Worm (Caenorhabditis elegans) whole organism, L3 larva: ENCODE measurements around the gene K05G3.1.
A peak's percentile ranks its signal among the peaks of the same experiment; 100 is the strongest.

Experiments
- R02D3.7 ChIP-seq: fragments of 150-350 bp; optimal IDR thresholded peaks from 2 replicates; lab custom pipeline; 2014; ENCODE audit warnings: missing biosample characterization, missing genetic modification characterization
- ZK546.5 ChIP-seq: sonication (generic microtip); optimal IDR thresholded peaks from 2 replicates; lab custom pipeline; 2017; ENCODE audit warnings: missing biosample characterization, missing genetic modification characterization
- ama-1 ChIP-seq: fragments of 150-350 bp; optimal IDR thresholded peaks from 2 replicates; lab custom pipeline; 2018
- ceh-16 ChIP-seq: sonication (generic microtip); optimal IDR thresholded peaks from 2 replicates; lab custom pipeline; 2017; ENCODE audit warnings: missing biosample characterization, missing genetic modification characterization
- egl-27 ChIP-seq: sonication (generic microtip); optimal IDR thresholded peaks from 4 replicates; lab custom pipeline; 2017; ENCODE audit warnings: missing biosample characterization, missing genetic modification reagents, missing genetic modification characterization
- egl-5 ChIP-seq: fragments of 150-350 bp; optimal IDR thresholded peaks from 2 replicates; lab custom pipeline; 2017; ENCODE audit warnings: missing biosample characterization, missing genetic modification reagents, missing genetic modification characterization, inconsistent platforms
- elt-2 ChIP-seq: sonication (generic microtip); optimal IDR thresholded peaks from 2 replicates; lab custom pipeline; 2016; ENCODE audit warnings: missing genetic modification reagents, mild to moderate bottlenecking, missing genetic modification characterization, missing compliant biosample characterization
- elt-3 ChIP-seq, 3 experiments: fragments of 150-350 bp in 1 of 3; sonication (generic microtip) in 2 of 3; optimal IDR thresholded peaks; 2 replicates in 2 of 3; 4 replicates in 1 of 3; lab custom pipeline; 2014 to 2017; ENCODE audit warnings: missing biosample characterization in 3 of 3, missing genetic modification characterization in 3 of 3
- eor-1 ChIP-seq, 2 experiments: fragments of 150-350 bp; optimal IDR thresholded peaks; 2 replicates each; lab custom pipeline; 2014 to 2018; ENCODE audit warnings: missing biosample characterization in 2 of 2, missing genetic modification characterization in 2 of 2
- fkh-10 ChIP-seq: sonication (generic microtip); optimal IDR thresholded peaks from 2 replicates; lab custom pipeline; 2017; ENCODE audit warnings: missing biosample characterization, missing genetic modification reagents, missing genetic modification characterization
- fkh-2 ChIP-seq: fragments of 150-350 bp; optimal IDR thresholded peaks from 2 replicates; lab custom pipeline; 2014; ENCODE audit warnings: missing biosample characterization, missing genetic modification reagents, missing genetic modification characterization
- fos-1 ChIP-seq: fragments of 150-350 bp; optimal IDR thresholded peaks from 2 replicates; lab custom pipeline; 2014; ENCODE audit warnings: missing biosample characterization, missing genetic modification characterization
- jun-1 ChIP-seq: fragments of 150-350 bp; optimal IDR thresholded peaks from 2 replicates; lab custom pipeline; 2014; ENCODE audit warnings: missing biosample characterization, missing genetic modification reagents, missing genetic modification characterization
- lin-39 ChIP-seq: fragments of 150-350 bp; optimal IDR thresholded peaks from 2 replicates; lab custom pipeline; 2018; ENCODE audit warnings: missing biosample characterization, missing genetic modification reagents, missing genetic modification characterization
- lsy-12 ChIP-seq: sonication (generic microtip); optimal IDR thresholded peaks from 2 replicates; lab custom pipeline; 2016; ENCODE audit warnings: mild to moderate bottlenecking, missing genetic modification characterization, missing compliant biosample characterization
- mdl-1 ChIP-seq: fragments of 150-350 bp; optimal IDR thresholded peaks from 2 replicates; lab custom pipeline; 2014; ENCODE audit warnings: missing biosample characterization, missing genetic modification characterization
- mml-1 ChIP-seq: fragments of 150-350 bp; sonication (generic microtip); optimal IDR thresholded peaks from 3 replicates; lab custom pipeline; 2014; ENCODE audit warnings: missing biosample characterization, missing genetic modification characterization
- nfya-1 ChIP-seq: sonication (generic microtip); optimal IDR thresholded peaks from 2 replicates; lab custom pipeline; 2017; ENCODE audit warnings: missing genetic modification characterization, mild to moderate bottlenecking, missing compliant biosample characterization, antibody characterized with exemption, moderate library complexity; ENCODE audit not compliant: insufficient read depth
- nhr-11 ChIP-seq: fragments of 150-350 bp; optimal IDR thresholded peaks from 2 replicates; lab custom pipeline; 2014; ENCODE audit warnings: missing biosample characterization, missing genetic modification characterization
- nhr-12 ChIP-seq: fragments of 150-350 bp; optimal IDR thresholded peaks from 2 replicates; lab custom pipeline; 2014; ENCODE audit warnings: missing biosample characterization, missing genetic modification characterization
- nhr-23 ChIP-seq: fragments of 150-350 bp; optimal IDR thresholded peaks from 2 replicates; lab custom pipeline; 2014; ENCODE audit warnings: missing biosample characterization, missing genetic modification reagents, missing genetic modification characterization
- nhr-28 ChIP-seq: fragments of 150-350 bp; optimal IDR thresholded peaks from 2 replicates; lab custom pipeline; 2014; ENCODE audit warnings: missing biosample characterization, missing genetic modification characterization
- nhr-43 ChIP-seq: sonication (generic microtip); optimal IDR thresholded peaks from 2 replicates; lab custom pipeline; 2016; ENCODE audit warnings: mild to moderate bottlenecking, missing genetic modification characterization, missing compliant biosample characterization; ENCODE audit not compliant: poor library complexity, severe bottlenecking
- nhr-67 ChIP-seq: fragments of 150-350 bp; optimal IDR thresholded peaks from 2 replicates; lab custom pipeline; 2014; ENCODE audit warnings: missing biosample characterization, missing genetic modification characterization
- pqm-1 ChIP-seq: fragments of 150-350 bp; optimal IDR thresholded peaks from 2 replicates; lab custom pipeline; 2017; ENCODE audit warnings: missing biosample characterization, missing genetic modification characterization, inconsistent platforms
- sea-2 ChIP-seq: fragments of 150-350 bp; sonication (generic microtip); optimal IDR thresholded peaks from 4 replicates; lab custom pipeline; 2014; ENCODE audit warnings: missing biosample characterization, missing genetic modification reagents, missing genetic modification characterization
- skn-1 ChIP-seq: fragments of 150-350 bp; optimal IDR thresholded peaks from 2 replicates; lab custom pipeline; 2014; ENCODE audit warnings: missing biosample characterization, missing genetic modification characterization
- snpc-4 ChIP-seq: fragments of 150-350 bp; optimal IDR thresholded peaks from 2 replicates; lab custom pipeline; 2014; ENCODE audit warnings: missing biosample characterization, missing genetic modification characterization
- tbx-2 ChIP-seq: sonication (generic microtip); optimal IDR thresholded peaks from 2 replicates; lab custom pipeline; 2016; ENCODE audit warnings: mild to moderate bottlenecking, missing genetic modification characterization, missing compliant biosample characterization
- unc-39 ChIP-seq: sonication (generic microtip); optimal IDR thresholded peaks from 4 replicates; lab custom pipeline; 2017; ENCODE audit warnings: missing biosample characterization, missing genetic modification characterization
- unc-62 ChIP-seq: fragments of 150-350 bp; sonication (generic microtip); optimal IDR thresholded peaks from 4 replicates; lab custom pipeline; 2014; ENCODE audit warnings: missing biosample characterization, missing genetic modification reagents, missing genetic modification characterization
- zag-1 ChIP-seq: fragments of 150-350 bp; optimal IDR thresholded peaks from 2 replicates; lab custom pipeline; 2014; ENCODE audit warnings: missing biosample characterization, missing genetic modification characterization
- ztf-11 ChIP-seq: fragments of 150-350 bp; optimal IDR thresholded peaks from 2 replicates; lab custom pipeline; 2014; ENCODE audit warnings: missing biosample characterization, missing genetic modification characterization
- ztf-4 ChIP-seq: fragments of 150-350 bp; optimal IDR thresholded peaks from 2 replicates; lab custom pipeline; 2014; ENCODE audit warnings: missing biosample characterization, missing genetic modification characterization

Gene K05G3.1

ce11 chrX:16545641-16546040 is 44.5 kb downstream of the K05G3.1 start:
- TF ChIP-seq snpc-4: peak; percentile 76
- no peak for TF ChIP-seq ama-1 (lab: Kevin White, UChicago)
- TF ChIP-seq pqm-1 (tag; lab: Kevin White, UChicago): no peak
- TF ChIP-seq nhr-11 (tag; lab: Kevin White, UChicago): no peak
- TF ChIP-seq fos-1 (tag; lab: Kevin White, UChicago): no peak
- no peak for TF ChIP-seq fkh-10 (GFP tag; lab: Kevin White, UChicago)
- TF ChIP-seq nhr-12: no peak

- TF ChIP-seq ceh-16 (tag; lab: Kevin White, UChicago) (no peak), zag-1 (tag; lab: Kevin White, UChicago) (no peak), elt-3 (tag; optimal IDR thresholded peaks at IDR 0.05; lab: Kevin White, UChicago) (no peak), nhr-12 (no peak), lsy-12 (tag; lab: Kevin White, UChicago) (no peak), eor-1 (tag; optimal IDR thresholded peaks at IDR 0.05; lab: Kevin White, UChicago) (no peak), ztf-4 (tag; lab: Kevin White, UChicago) (no peak), egl-27 (tag; lab: Kevin White, UChicago) (no peak), mdl-1 (tag; lab: Kevin White, UChicago) (no peak), sea-2 (GFP tag; lab: Kevin White, UChicago) (no peak), nhr-43 (tag; lab: Kevin White, UChicago) (no peak), nhr-28 (tag; lab: Kevin White, UChicago) (no peak), unc-39 (tag; lab: Kevin White, UChicago) (no peak)
These were observed 45.0 kb downstream of the K05G3.1 start for ce11 chrX:16546135-16546534.

ce11 chrX:16548290-16548689 is 47.2 kb downstream of the K05G3.1 start:
- TF ChIP-seq nfya-1 (tag; lab: Kevin White, UChicago): no peak
- no peak for TF ChIP-seq nhr-43 (tag; lab: Kevin White, UChicago)
- no peak for TF ChIP-seq nhr-28 (tag; lab: Kevin White, UChicago)
- TF ChIP-seq ceh-16 (tag; lab: Kevin White, UChicago): no peak
- no peak for TF ChIP-seq ZK546.5 (tag; lab: Kevin White, UChicago)
- no peak for TF ChIP-seq mml-1
- TF ChIP-seq pqm-1 (tag; lab: Kevin White, UChicago): no peak
- TF ChIP-seq ama-1 (lab: Kevin White, UChicago): no peak
- TF ChIP-seq unc-62 (GFP tag; lab: Kevin White, UChicago): no peak
- no peak for TF ChIP-seq elt-3 (tag; optimal IDR thresholded peaks at IDR 0.05; lab: Kevin White, UChicago)
- no peak for TF ChIP-seq fkh-2 (tag; lab: Kevin White, UChicago)
- TF ChIP-seq R02D3.7 (tag; lab: Kevin White, UChicago): no peak
- no peak for TF ChIP-seq mdl-1 (tag; lab: Kevin White, UChicago)
- no peak for TF ChIP-seq jun-1 (tag; lab: Kevin White, UChicago)

ce11 chrX:16550551-16550950 is 49.4 kb downstream of the K05G3.1 start:
- TF ChIP-seq tbx-2 (tag; lab: Kevin White, UChicago) (no peak), fkh-2 (tag; lab: Kevin White, UChicago) (no peak), ztf-11 (tag; lab: Kevin White, UChicago) (no peak), skn-1 (tag; lab: Kevin White, UChicago) (no peak), pqm-1 (tag; lab: Kevin White, UChicago) (peak; percentile 52), mml-1 (no peak), nhr-67 (tag; lab: Kevin White, UChicago) (no peak), lin-39 (tag; lab: Kevin White, UChicago) (no peak), ZK546.5 (tag; lab: Kevin White, UChicago) (no peak), egl-27 (tag; lab: Kevin White, UChicago) (no peak), jun-1 (tag; lab: Kevin White, UChicago) (peak; percentile 54), elt-2 (peak; percentile 83), nhr-23 (tag; lab: Kevin White, UChicago) (no peak), R02D3.7 (tag; lab: Kevin White, UChicago) (no peak), egl-5 (tag; lab: Kevin White, UChicago) (no peak), unc-62 (GFP tag; lab: Kevin White, UChicago) (no peak)
- TF ChIP-seq, all 47 proteins: peak for 3
